Fruit fly (Drosophila melanogaster) whole organism, wandering third instar larva: Measurements from ENCODE around the gene dgt2.

Source experiments
- CG32264 ChIP-seq: fragments of 200-800 bp; sonication (Bioruptor generic); optimal IDR thresholded peaks from 2 replicates; lab custom pipeline; 2016; ENCODE audit warnings: missing biosample characterization, missing genetic modification characterization
- Hnf4 ChIP-seq: fragments of 200-800 bp; sonication (Bioruptor generic); optimal IDR thresholded peaks from 2 replicates; lab custom pipeline; 2016; ENCODE audit warnings: missing biosample characterization, mild to moderate bottlenecking, missing genetic modification characterization
- Mio ChIP-seq: sonication (Bioruptor generic); optimal IDR thresholded peaks from 2 replicates; lab custom pipeline; 2016; ENCODE audit warnings: missing biosample characterization, missing genetic modification characterization
- Myc ChIP-seq: fragments of >200 bp; optimal IDR thresholded peaks from 2 replicates; lab custom pipeline; 2017
- OdsH ChIP-seq: fragments of 200-800 bp; sonication (Bioruptor generic); optimal IDR thresholded peaks from 2 replicates; lab custom pipeline; 2016; ENCODE audit warnings: missing biosample characterization, mild to moderate bottlenecking, missing genetic modification characterization
- Vsx2 ChIP-seq: fragments of 200-300, 225-300 bp; sonication (Bioruptor generic); optimal IDR thresholded peaks from 2 replicates; lab custom pipeline; 2018; ENCODE audit warnings: missing biosample characterization, missing genetic modification characterization; ENCODE audit not compliant: partially characterized antibody
- br ChIP-seq: fragments of 200-800 bp; sonication (Bioruptor generic); optimal IDR thresholded peaks from 2 replicates; lab custom pipeline; 2016; ENCODE audit warnings: missing biosample characterization, missing genetic modification characterization
- ey ChIP-seq: fragments of 200-800 bp; sonication (Bioruptor generic); optimal IDR thresholded peaks from 2 replicates; lab custom pipeline; 2016; ENCODE audit warnings: missing biosample characterization, missing genetic modification characterization
- fru ChIP-seq: fragments of 200-800 bp; sonication (Bioruptor generic); optimal IDR thresholded peaks from 3 replicates; lab custom pipeline; 2016; ENCODE audit warnings: missing biosample characterization, mild to moderate bottlenecking, missing genetic modification characterization
- lola ChIP-seq: fragments of >200 bp; optimal IDR thresholded peaks from 2 replicates; lab custom pipeline; 2017; ENCODE audit warnings: missing biosample characterization, missing genetic modification characterization
- psq ChIP-seq: fragments of 200-800 bp; sonication (Bioruptor generic); optimal IDR thresholded peaks from 3 replicates; lab custom pipeline; 2017; ENCODE audit warnings: missing biosample characterization, mild to moderate bottlenecking, missing genetic modification characterization, moderate library complexity
- rgr ChIP-seq: fragments of 200-800 bp; sonication (Bioruptor generic); optimal IDR thresholded peaks from 3 replicates; lab custom pipeline; 2016; ENCODE audit warnings: missing biosample characterization, mild to moderate bottlenecking, missing genetic modification characterization

dm6 chr2L:12007853-12008252 is 18.1 kb downstream of the dgt2 start, which contains the start of gene Rh5:
- TF ChIP-seq OdsH (GFP tag; lab: Kevin White, UChicago), result no peak
- TF ChIP-seq Vsx2 (GFP tag; lab: Kevin White, UChicago), result no peak
- no peak for TF ChIP-seq rgr (GFP tag; lab: Kevin White, UChicago)
- no peak for TF ChIP-seq Myc (lab: Kevin White, UChicago)
- no peak for TF ChIP-seq lola (GFP tag; lab: Kevin White, UChicago)
- TF ChIP-seq CG32264 (GFP tag; lab: Kevin White, UChicago), result no peak
- no peak for TF ChIP-seq psq (GFP tag; lab: Kevin White, UChicago)
- no peak for TF ChIP-seq fru (GFP tag; lab: Kevin White, UChicago)
- TF ChIP-seq br (GFP tag; lab: Kevin White, UChicago), result no peak
- TF ChIP-seq Hnf4 (GFP tag; lab: Kevin White, UChicago), result no peak
- no peak for TF ChIP-seq Mio (GFP tag; lab: Kevin White, UChicago)
- TF ChIP-seq ey (GFP tag; lab: Kevin White, UChicago), result no peak
